Worm (Caenorhabditis elegans): Measurements from ENCODE around the gene F26A10.2.

Gene F26A10.2

DNA sequence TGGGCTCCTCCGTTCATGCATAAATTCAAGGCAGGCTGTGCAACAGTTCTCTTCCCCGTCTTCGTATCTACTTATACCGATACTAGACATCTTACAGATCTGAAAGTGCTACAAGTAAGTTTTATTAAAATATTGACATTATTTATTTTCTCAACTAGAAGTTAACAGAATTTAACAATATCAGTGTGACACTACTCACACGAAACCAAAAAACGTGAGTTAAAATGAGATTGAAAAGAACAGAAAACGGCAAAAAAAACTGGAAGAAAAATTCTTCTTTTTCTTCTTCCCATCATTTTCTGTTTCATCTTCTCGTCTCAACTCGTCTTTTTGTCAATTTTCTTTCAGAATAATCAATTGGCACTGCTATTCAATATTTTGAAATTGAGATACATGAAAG is 11.7 kb upstream of the F26A10.2 start, which contains the start of gene F27D9.12:
TSS of gene F27D9.12 (minus strand) at position 101 of the 400 bp plus-strand sequence.
- TF ChIP-seq med-1 (GFP tag; optimal IDR thresholded peaks at IDR 0.05; ENCODE audit: insufficient read depth) (no peak), klf-2 (GFP tag; conservative IDR thresholded peaks at IDR 0.05) (no peak), cog-1 (tag; optimal IDR thresholded peaks at IDR 0.05) (no peak), T22C8.4 (GFP tag; IDR thresholded peaks at IDR 0.05) (no peak), ztf-23 (GFP tag; IDR thresholded peaks at IDR 0.05) (no peak), ztf-29 (GFP tag; IDR thresholded peaks at IDR 0.05) (no peak), flt-1 (GFP tag; IDR thresholded peaks at IDR 0.05) (no peak), ref-1 (GFP tag; conservative IDR thresholded peaks at IDR 0.05) (no peak), tab-1 (GFP tag; IDR thresholded peaks at IDR 0.05) (no peak)

DNA sequence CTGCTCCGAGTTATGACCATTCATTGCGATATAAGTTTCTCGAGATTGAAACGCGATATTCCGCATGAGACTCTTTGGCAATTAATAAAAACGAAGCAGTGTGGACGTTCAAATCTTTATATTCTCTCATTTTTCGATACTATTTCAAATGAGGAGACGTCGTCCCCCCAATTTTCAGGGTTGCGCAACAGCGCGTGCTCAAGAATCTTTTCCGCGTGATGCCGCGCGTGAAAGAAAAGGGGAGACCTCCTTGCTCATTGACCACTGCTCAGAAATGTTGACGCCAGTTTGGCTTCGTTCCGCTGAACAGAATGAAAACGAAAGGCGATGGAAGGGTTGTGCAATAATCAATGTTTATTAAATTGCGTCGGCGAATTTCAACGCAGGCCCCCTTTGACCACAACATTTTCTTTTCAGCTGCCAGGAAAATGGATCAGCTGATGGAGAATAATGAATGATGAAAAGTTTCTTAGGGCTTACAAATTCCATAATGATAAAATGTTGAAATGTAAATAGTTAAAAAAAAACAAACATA is 10.3 kb upstream of the F26A10.2 start:
- TF ChIP-seq ztf-23 (GFP tag; IDR thresholded peaks at IDR 0.05), result no peak
- no peak for TF ChIP-seq ztf-29 (GFP tag; IDR thresholded peaks at IDR 0.05)
- TF ChIP-seq flt-1 (GFP tag; IDR thresholded peaks at IDR 0.05), result no peak
- TF ChIP-seq klf-2 (GFP tag; conservative IDR thresholded peaks at IDR 0.05), result no peak
- no peak for TF ChIP-seq med-1 (GFP tag; optimal IDR thresholded peaks at IDR 0.05; ENCODE audit: insufficient read depth)
- TF ChIP-seq tab-1 (GFP tag; IDR thresholded peaks at IDR 0.05), result no peak
- no peak for TF ChIP-seq ref-1 (GFP tag; conservative IDR thresholded peaks at IDR 0.05)
- no peak for TF ChIP-seq cog-1 (tag; optimal IDR thresholded peaks at IDR 0.05)
- no peak for TF ChIP-seq T22C8.4 (GFP tag; IDR thresholded peaks at IDR 0.05)

DNA sequence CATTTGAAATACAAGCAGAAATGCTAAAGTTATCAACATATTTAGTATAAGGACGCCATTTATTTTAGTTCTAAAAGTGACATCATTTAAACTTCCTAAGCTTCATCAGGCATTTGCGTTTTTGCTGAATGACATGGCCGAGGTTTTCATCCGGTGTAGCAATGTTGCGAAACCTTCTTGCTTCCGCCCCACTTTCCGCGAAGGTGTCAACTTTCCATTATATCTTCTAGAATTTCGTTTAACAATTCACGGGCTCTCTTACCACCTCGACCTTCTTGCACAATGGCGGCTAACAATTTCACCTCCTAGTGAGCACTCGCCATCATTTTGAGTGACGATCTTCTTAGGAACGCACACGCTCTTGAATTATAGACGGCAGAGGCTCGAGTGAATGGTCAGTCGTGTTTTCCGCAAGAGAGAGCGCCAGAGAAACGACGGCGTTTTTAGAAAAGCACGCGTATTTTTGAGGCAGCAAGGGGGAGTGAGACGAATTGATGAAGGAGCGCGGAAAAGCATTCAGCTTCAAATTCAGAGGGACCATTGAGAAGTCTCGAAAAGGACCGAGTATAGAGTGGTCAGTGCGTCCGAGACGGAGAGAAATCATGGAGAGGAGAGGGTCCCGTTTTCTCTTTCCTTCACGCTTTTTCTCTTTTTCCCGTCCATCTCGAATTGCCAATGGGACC is 8.6 kb upstream of the F26A10.2 start:
- TF ChIP-seq med-1 (GFP tag; optimal IDR thresholded peaks at IDR 0.05; ENCODE audit: insufficient read depth) (no peak), T22C8.4 (GFP tag; IDR thresholded peaks at IDR 0.05) (no peak), cog-1 (tag; optimal IDR thresholded peaks at IDR 0.05) (no peak), tab-1 (GFP tag; IDR thresholded peaks at IDR 0.05) (no peak), ztf-23 (GFP tag; IDR thresholded peaks at IDR 0.05) (no peak), flt-1 (GFP tag; IDR thresholded peaks at IDR 0.05) (no peak), klf-2 (GFP tag; conservative IDR thresholded peaks at IDR 0.05) (no peak), ref-1 (GFP tag; conservative IDR thresholded peaks at IDR 0.05) (no peak), ztf-29 (GFP tag; IDR thresholded peaks at IDR 0.05) (no peak)

DNA sequence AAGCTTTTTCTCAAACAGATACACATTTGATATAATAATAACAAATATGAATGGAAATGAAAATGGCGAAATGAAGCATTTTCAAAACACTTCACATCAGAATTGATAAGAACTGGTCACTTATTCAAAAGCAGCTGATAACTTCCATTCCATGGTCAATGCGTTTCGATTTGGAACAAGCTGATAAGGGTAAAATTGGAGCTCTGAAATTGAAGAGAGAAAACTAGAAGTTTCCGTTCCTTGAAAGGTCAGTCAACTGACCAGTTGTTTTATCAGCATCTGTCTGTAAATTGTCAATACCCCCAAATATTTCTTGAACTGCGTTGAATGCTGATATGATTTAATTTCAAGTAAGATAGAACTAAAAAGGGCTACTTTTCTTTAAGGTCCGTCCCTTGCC is 7.1 kb upstream of the F26A10.2 start:
- TF ChIP-seq cog-1 (tag; optimal IDR thresholded peaks at IDR 0.05), result no peak
- no peak for TF ChIP-seq T22C8.4 (GFP tag; IDR thresholded peaks at IDR 0.05)
- TF ChIP-seq med-1 (GFP tag; optimal IDR thresholded peaks at IDR 0.05; ENCODE audit: insufficient read depth), result no peak
- no peak for TF ChIP-seq flt-1 (GFP tag; IDR thresholded peaks at IDR 0.05)
- no peak for TF ChIP-seq klf-2 (GFP tag; conservative IDR thresholded peaks at IDR 0.05)
- no peak for TF ChIP-seq ztf-23 (GFP tag; IDR thresholded peaks at IDR 0.05)
- TF ChIP-seq ztf-29 (GFP tag; IDR thresholded peaks at IDR 0.05), result no peak
- TF ChIP-seq tab-1 (GFP tag; IDR thresholded peaks at IDR 0.05), result no peak

DNA sequence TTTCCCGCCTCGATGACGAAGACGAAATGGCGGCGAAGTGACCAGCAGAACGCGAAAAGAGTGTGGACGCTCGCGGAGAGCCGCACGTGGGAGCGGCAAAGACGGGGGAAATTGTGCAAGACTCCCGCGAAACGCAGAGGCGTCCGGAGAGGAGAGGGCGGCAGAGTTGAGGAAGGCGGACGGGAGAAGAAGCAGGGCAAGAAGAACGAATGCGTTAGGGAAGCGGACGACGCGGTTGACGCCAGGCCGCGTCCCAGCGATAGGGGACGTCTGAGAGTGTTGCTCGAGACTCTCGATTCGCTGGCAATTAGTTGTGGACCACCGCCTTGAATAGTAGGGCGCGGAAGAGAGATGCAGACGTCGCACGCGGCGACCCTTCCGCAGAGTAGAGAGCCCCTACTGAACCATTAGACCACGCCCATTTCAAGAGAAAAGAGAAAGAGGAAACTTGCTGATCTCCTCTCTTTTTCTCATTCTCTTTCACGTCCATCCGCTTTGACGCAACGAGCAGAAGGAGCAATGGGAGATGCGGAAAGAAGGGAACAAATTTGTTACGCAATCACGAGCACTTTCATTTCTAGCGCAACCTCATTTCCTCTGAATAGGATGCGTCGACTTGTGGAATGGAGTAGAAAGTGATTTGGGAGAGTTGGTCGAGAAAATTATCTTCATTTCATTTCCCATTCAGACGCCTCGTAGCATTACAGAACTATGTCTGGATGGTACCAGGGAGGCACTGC is 6.2 kb upstream of the F26A10.2 start:
- TF ChIP-seq cog-1 (tag; optimal IDR thresholded peaks at IDR 0.05) (peak; percentile 9), tab-1 (GFP tag; IDR thresholded peaks at IDR 0.05) (0 out of 2 replicates have a peak, but pooled peaks have one; percentile 31), ref-1 (GFP tag; conservative IDR thresholded peaks at IDR 0.05) (no peak)

DNA sequence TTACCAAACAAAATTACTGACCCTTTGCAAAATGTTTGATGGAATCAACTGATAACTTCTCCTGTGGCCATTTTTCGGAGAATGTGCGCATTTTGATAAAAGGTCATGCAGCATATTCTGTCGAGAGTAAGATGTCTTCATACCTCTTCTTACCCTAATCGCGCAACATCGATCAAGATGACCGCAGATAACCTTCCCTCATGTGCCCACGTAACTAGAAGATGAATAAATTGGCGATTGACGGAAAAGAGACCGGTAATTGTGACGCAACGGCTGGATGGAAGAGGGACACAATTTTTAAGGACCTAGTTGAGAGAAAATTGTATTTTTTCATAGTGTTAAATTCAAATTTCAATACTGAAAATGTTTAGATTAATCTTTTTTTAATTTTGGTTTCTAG is 4.4 kb downstream of the F26A10.2 start:
- TF ChIP-seq ztf-23 (GFP tag; IDR thresholded peaks at IDR 0.05) (no peak), klf-2 (GFP tag; conservative IDR thresholded peaks at IDR 0.05) (no peak), flt-1 (GFP tag; IDR thresholded peaks at IDR 0.05) (no peak), cog-1 (tag; optimal IDR thresholded peaks at IDR 0.05) (no peak), med-1 (GFP tag; optimal IDR thresholded peaks at IDR 0.05; ENCODE audit: insufficient read depth) (no peak), ztf-29 (GFP tag; IDR thresholded peaks at IDR 0.05) (no peak), tab-1 (GFP tag; IDR thresholded peaks at IDR 0.05) (no peak), T22C8.4 (GFP tag; IDR thresholded peaks at IDR 0.05) (no peak)

DNA sequence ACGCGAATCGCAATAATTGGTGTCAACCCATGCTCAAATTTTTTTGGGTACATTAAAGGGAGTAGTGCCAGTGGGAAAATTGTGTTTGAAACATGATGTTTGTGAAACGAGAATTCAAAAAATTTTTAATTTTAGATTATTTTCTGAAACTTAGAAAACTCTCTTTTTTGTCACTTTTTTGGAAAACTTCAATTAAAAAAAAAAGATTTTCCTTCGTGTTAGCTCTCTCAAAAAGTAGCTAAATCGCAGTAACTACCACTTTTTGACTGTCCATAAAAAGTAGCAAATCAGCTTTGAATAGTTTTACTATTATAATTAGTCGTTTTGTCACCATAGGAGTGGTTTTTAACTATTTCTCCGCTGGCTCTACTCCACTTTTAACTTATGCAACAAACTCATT is 4.8 kb downstream of the F26A10.2 start:
- no peak for TF ChIP-seq T22C8.4 (GFP tag; IDR thresholded peaks at IDR 0.05)
- TF ChIP-seq ztf-23 (GFP tag; IDR thresholded peaks at IDR 0.05), result no peak
- no peak for TF ChIP-seq tab-1 (GFP tag; IDR thresholded peaks at IDR 0.05)
- no peak for TF ChIP-seq klf-2 (GFP tag; conservative IDR thresholded peaks at IDR 0.05)
- TF ChIP-seq med-1 (GFP tag; optimal IDR thresholded peaks at IDR 0.05; ENCODE audit: insufficient read depth), result no peak

DNA sequence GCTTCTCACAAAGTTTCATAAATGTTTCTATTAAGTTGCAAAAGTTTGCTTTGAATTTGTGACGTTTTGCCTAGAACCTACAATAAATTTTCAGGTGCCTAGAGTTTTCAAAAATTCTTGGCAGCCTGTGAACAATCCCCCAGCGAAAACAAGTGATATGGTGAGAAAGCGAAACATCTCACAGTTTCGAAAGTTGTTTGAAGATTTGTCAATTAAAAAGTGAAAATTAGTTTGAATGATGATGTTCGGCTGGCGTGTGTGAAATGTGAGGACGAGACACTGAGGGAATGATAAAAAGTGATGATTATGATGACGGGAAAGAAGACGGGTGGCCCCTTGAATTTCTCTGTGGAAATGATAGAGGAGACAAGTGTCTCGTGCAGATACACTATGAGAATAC is 6.4 kb downstream of the F26A10.2 start:
- TF ChIP-seq ztf-29 (GFP tag; IDR thresholded peaks at IDR 0.05) (no peak), tab-1 (GFP tag; IDR thresholded peaks at IDR 0.05) (no peak), flt-1 (GFP tag; IDR thresholded peaks at IDR 0.05) (no peak), med-1 (GFP tag; optimal IDR thresholded peaks at IDR 0.05; ENCODE audit: insufficient read depth) (no peak), ref-1 (GFP tag; conservative IDR thresholded peaks at IDR 0.05) (no peak), cog-1 (tag; optimal IDR thresholded peaks at IDR 0.05) (no peak), klf-2 (GFP tag; conservative IDR thresholded peaks at IDR 0.05) (no peak), T22C8.4 (GFP tag; IDR thresholded peaks at IDR 0.05) (no peak), ztf-23 (GFP tag; IDR thresholded peaks at IDR 0.05) (no peak)

DNA sequence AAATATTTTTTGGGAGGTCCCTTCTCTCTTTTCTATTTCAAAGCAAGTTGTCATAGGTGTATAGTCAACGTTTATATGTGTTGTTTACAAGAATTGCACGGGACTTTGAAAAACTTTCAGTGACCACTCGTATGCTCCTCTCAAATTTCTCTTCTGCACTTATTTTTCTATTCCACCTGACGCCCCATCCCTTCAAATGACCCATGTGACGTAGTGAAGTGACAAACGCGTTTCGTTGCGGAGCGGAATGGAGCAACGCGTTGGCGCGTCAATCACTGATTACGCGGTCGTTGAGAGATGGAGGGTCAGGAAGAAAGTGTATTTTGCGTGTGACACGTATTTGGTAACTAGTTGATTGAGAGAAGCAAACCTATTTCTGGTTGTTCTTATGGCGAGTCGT is 9.2 kb downstream of the F26A10.2 start:
- TF ChIP-seq klf-2 (GFP tag; conservative IDR thresholded peaks at IDR 0.05) (no peak), T22C8.4 (GFP tag; IDR thresholded peaks at IDR 0.05) (no peak), ref-1 (GFP tag; conservative IDR thresholded peaks at IDR 0.05) (no peak), cog-1 (tag; optimal IDR thresholded peaks at IDR 0.05) (no peak), tab-1 (GFP tag; IDR thresholded peaks at IDR 0.05) (no peak)

Data from whole organism, midembryonic.